Worm (Caenorhabditis elegans): ENCODE data around the gene F02E11.4.

ce11 chrII:3251782-3252181, 25.8 kb downstream of the F02E11.4 start:
- TF ChIP-seq T23F11.4 (GFP tag; optimal IDR thresholded peaks at IDR 0.05) (no peak), pha-4 (tag; optimal IDR thresholded peaks at IDR 0.05) (no peak), F13H6.1 (tag; optimal IDR thresholded peaks at IDR 0.05) (no peak), pat-9 (tag; optimal IDR thresholded peaks at IDR 0.05) (no peak), tbx-7 (tag; optimal IDR thresholded peaks at IDR 0.05) (no peak), pqm-1 (tag; optimal IDR thresholded peaks at IDR 0.05) (no peak)

All from whole organism, late embryonic.